Worm (Caenorhabditis elegans) whole organism, L2 larva: ENCODE measurements around the gene srh-11.

Experiments used
- ama-1 ChIP-seq: fragments of 150-350 bp; optimal IDR thresholded peaks from 2 replicates; lab custom pipeline; 2018; ENCODE audit warnings: inconsistent platforms
- ceh-82 ChIP-seq: fragments of 150-350 bp; optimal IDR thresholded peaks from 2 replicates; lab custom pipeline; 2014; ENCODE audit warnings: missing biosample characterization, missing genetic modification characterization
- fos-1 ChIP-seq: fragments of 150-350 bp; optimal IDR thresholded peaks from 2 replicates; lab custom pipeline; 2014; ENCODE audit warnings: missing biosample characterization, missing genetic modification characterization
- nhr-12 ChIP-seq: fragments of 150-350 bp; optimal IDR thresholded peaks from 2 replicates; lab custom pipeline; 2014; ENCODE audit warnings: missing biosample characterization, missing genetic modification characterization
- peb-1 ChIP-seq: fragments of 150-350 bp; optimal IDR thresholded peaks from 2 replicates; lab custom pipeline; 2014; ENCODE audit warnings: missing biosample characterization, missing genetic modification characterization
- sem-4 ChIP-seq: fragments of 150-350 bp; optimal IDR thresholded peaks from 2 replicates; lab custom pipeline; 2014; ENCODE audit warnings: missing biosample characterization, missing genetic modification reagents, missing genetic modification characterization
- skn-1 ChIP-seq: sonication (generic microtip); optimal IDR thresholded peaks from 2 replicates; lab custom pipeline; 2017; ENCODE audit warnings: missing biosample characterization, missing genetic modification characterization
- sma-3 ChIP-seq: sonication (generic microtip); optimal IDR thresholded peaks from 2 replicates; lab custom pipeline; 2016; ENCODE audit warnings: missing genetic modification reagents, missing genetic modification characterization, missing compliant biosample characterization
- unc-62 ChIP-seq: fragments of 150-350 bp; optimal IDR thresholded peaks from 2 replicates; lab custom pipeline; 2014; ENCODE audit warnings: missing biosample characterization, missing genetic modification reagents, missing genetic modification characterization
- ztf-11 ChIP-seq: sonication (generic microtip); optimal IDR thresholded peaks from 2 replicates; lab custom pipeline; 2017; ENCODE audit warnings: missing biosample characterization, missing genetic modification characterization
- ztf-4 ChIP-seq: fragments of 150-350 bp; optimal IDR thresholded peaks from 2 replicates; lab custom pipeline; 2014; ENCODE audit warnings: missing biosample characterization, missing genetic modification characterization

- no peak for TF ChIP-seq skn-1 (tag; lab: Kevin White, UChicago)
- TF ChIP-seq nhr-12, result no peak
- no peak for TF ChIP-seq ceh-82 (tag; lab: Kevin White, UChicago)
- TF ChIP-seq ztf-11 (tag; lab: Kevin White, UChicago), result no peak
- TF ChIP-seq ama-1, result no peak
- TF ChIP-seq ztf-4 (tag; lab: Kevin White, UChicago), result no peak
- TF ChIP-seq sem-4 (tag; lab: Kevin White, UChicago), result no peak
- no peak for TF ChIP-seq fos-1 (tag; lab: Kevin White, UChicago)
- TF ChIP-seq unc-62 (GFP tag; lab: Kevin White, UChicago), result no peak
- no peak for TF ChIP-seq sma-3 (GFP tag; lab: Kevin White, UChicago)
- no peak for TF ChIP-seq peb-1 (tag; lab: Kevin White, UChicago)
Observed at ce11 chrX:8270971-8271553, 47.8 kb downstream of the srh-11 start, which contains the start of gene cutl-29.
